Fruit fly (Drosophila melanogaster): ENCODE data around the gene CG6724.

CG6724 gene

DNA sequence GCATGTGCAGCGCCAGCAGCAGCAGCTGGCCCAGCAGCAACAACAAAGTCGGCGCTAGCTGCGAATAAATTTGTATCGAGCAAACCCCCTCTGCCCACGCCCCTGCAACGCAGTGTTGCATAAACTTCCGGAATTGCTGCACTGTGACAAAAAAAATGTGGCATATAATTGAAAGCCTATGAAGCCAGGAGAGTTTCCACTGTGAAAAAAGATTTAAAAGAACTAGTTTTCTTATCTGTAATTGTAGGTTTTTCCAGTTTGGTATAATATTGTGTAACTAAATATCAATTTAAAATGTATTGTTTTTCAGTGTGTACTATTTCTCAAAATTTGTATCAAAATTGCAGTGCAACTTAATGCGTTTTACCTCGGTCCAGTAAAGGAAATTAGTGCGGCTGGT, 21.5 kb downstream of the CG6724 start (continued):
- peak; percentile 56 for TF ChIP-seq net (GFP tag; optimal IDR thresholded peaks at IDR 0.05)

DNA sequence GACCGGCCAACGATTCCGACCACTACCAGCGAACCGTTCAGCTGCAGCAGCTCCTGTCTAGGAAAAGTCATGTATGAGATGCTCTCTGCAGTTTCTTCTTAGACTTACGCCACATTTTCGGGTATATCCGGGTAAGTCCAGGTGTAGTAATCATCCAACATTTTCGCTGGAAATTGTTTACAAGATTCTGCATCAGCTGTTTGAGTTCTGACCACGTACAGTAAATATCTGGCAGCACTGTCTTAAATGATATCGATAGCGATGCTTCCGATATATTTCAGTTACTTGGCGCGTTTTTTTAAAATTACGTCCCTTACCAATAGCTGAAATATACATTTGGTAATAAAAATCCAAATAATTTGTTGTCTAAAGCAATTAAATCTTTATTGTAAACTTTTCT, 26.0 kb downstream of the CG6724 start, which contains the start of gene CG6729:
CG6729 (minus strand) TSS at position 222 of the 400 bp plus-strand sequence.
- TF ChIP-seq ss (GFP tag; optimal IDR thresholded peaks at IDR 0.05) (no peak), CG11902 (GFP tag; optimal IDR thresholded peaks at IDR 0.05) (no peak), Sox102F (GFP tag; optimal IDR thresholded peaks at IDR 0.05) (no peak), Gug (GFP tag; IDR thresholded peaks at IDR 0.05) (no peak), CG11762 (GFP tag; optimal IDR thresholded peaks at IDR 0.05; ENCODE audit: insufficient read depth) (no peak), CG34406 (GFP tag; optimal IDR thresholded peaks at IDR 0.05) (no peak), Sox14 (GFP tag; optimal IDR thresholded peaks at IDR 0.05) (no peak), CG9139 (GFP tag; optimal IDR thresholded peaks at IDR 0.05) (no peak), Hr39 (GFP tag; optimal IDR thresholded peaks at IDR 0.05) (no peak), lz (GFP tag; optimal IDR thresholded peaks at IDR 0.05) (no peak), CG10669 (GFP tag; optimal IDR thresholded peaks at IDR 0.05) (no peak), CG3919 (GFP tag; optimal IDR thresholded peaks at IDR 0.05) (no peak), dsx (GFP tag; optimal IDR thresholded peaks at IDR 0.05; ENCODE audit: poor library complexity, severe bottlenecking) (no peak)

DNA sequence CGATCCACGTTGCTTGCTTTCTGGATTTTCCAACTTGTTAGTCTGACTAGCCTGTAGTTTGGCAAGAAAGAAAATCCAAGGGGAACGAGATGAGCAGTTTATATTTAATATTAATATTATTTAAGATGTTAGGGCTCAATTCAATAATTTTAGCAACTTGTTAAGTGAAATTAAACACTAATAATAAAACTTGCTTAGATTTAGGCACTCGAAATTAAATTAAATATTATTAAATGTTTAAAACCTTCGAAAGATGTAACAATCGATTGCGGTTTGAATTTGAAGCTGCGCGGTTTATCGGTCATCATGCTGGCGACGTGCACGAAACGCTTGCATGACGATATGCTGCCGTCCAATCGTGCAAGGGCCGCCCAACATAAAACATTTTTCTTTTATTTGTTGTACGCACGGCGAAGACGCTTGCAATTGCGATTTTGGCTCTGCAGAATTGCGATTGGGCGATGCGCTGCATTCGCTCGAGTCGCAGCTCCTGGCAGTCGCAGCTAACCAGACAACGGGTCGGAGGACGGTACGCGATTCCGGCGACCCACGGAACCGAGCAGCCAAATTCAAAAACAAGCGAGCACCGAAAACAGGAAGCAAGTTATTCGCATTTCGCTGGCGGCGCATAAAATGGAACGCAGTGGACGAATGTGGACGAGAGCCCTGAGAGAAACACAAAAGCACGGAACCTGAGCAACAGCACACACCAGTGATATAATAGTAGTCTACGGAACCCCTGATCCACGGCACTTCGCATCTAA, 32.6 kb downstream of the CG6724 start, which contains the start of the genes Vha16-5 and CG12299:
Vha16-5 (minus strand) TSS at position 51 of the 764 bp plus-strand sequence.
CG12299 (plus strand) TSS at position 353 of the 764 bp plus-strand sequence.
- TF ChIP-seq Hr39 (GFP tag; optimal IDR thresholded peaks at IDR 0.05), result peak; percentile 73
- no peak for TF ChIP-seq net (GFP tag; optimal IDR thresholded peaks at IDR 0.05)
- TF ChIP-seq CG3032 (tag; optimal IDR thresholded peaks at IDR 0.05), result peak; percentile 47
- no peak for TF ChIP-seq spab (GFP tag; optimal IDR thresholded peaks at IDR 0.05)
- peak; percentile 32 for TF ChIP-seq CG11902 (GFP tag; optimal IDR thresholded peaks at IDR 0.05)
- TF ChIP-seq CG9139 (GFP tag; optimal IDR thresholded peaks at IDR 0.05), result no peak
- peak; percentile 85 for TF ChIP-seq Eip78C (GFP tag)
- TF ChIP-seq Ets21C (GFP tag; optimal IDR thresholded peaks at IDR 0.05), result peak; percentile 65
- peak; percentile 79 for TF ChIP-seq lz (GFP tag; optimal IDR thresholded peaks at IDR 0.05)
- peak; percentile 32 for TF ChIP-seq CG1621 (tag; optimal IDR thresholded peaks at IDR 0.05)
- no peak for TF ChIP-seq vri (GFP tag; optimal IDR thresholded peaks at IDR 0.05)
- TF ChIP-seq Hr4 (GFP tag; optimal IDR thresholded peaks at IDR 0.05), result peak; percentile 78
- no peak for TF ChIP-seq Smox (GFP tag; optimal IDR thresholded peaks at IDR 0.05)
- TF ChIP-seq CG6808 (GFP tag; optimal IDR thresholded peaks at IDR 0.05), result no peak
- TF ChIP-seq dac (GFP tag; optimal IDR thresholded peaks at IDR 0.05), result no peak
- TF ChIP-seq Sox14 (GFP tag; optimal IDR thresholded peaks at IDR 0.05), result no peak
- TF ChIP-seq CG6854 (GFP tag; optimal IDR thresholded peaks at IDR 0.05), result no peak
- TF ChIP-seq CG34406 (GFP tag; optimal IDR thresholded peaks at IDR 0.05), result peak; percentile 48
- no peak for TF ChIP-seq ss (GFP tag; optimal IDR thresholded peaks at IDR 0.05)
- no peak for TF ChIP-seq Eip93F (GFP tag; optimal IDR thresholded peaks at IDR 0.05)
- TF ChIP-seq CG10669 (GFP tag; optimal IDR thresholded peaks at IDR 0.05), result no peak
- peak; percentile 78 for TF ChIP-seq CG31627 (GFP tag; optimal IDR thresholded peaks at IDR 0.05)
- TF ChIP-seq CG4318 (GFP tag; optimal IDR thresholded peaks at IDR 0.05), result no peak
- peak; percentile 77 for TF ChIP-seq fkh (GFP tag; optimal IDR thresholded peaks at IDR 0.05)
- TF ChIP-seq salr (GFP tag; optimal IDR thresholded peaks at IDR 0.05), result no peak
- TF ChIP-seq CG3919 (GFP tag; optimal IDR thresholded peaks at IDR 0.05), result peak; percentile 86
- TF ChIP-seq dsx (GFP tag; optimal IDR thresholded peaks at IDR 0.05; ENCODE audit: poor library complexity, severe bottlenecking), result no peak
- peak; percentile 21; the same call in 1 of the 2 replicates for TF ChIP-seq CG11294 (GFP tag; IDR thresholded peaks at IDR 0.05)
- peak; percentile 17; the same call in 1 of the 2 replicates for TF ChIP-seq CG15336 (GFP tag; IDR thresholded peaks at IDR 0.05)
- peak; percentile 70 for TF ChIP-seq cyc (GFP tag; optimal IDR thresholded peaks at IDR 0.05)
- TF ChIP-seq Met (GFP tag; optimal IDR thresholded peaks at IDR 0.05), result no peak
- TF ChIP-seq pdm3 (GFP tag; optimal IDR thresholded peaks at IDR 0.05), result no peak
- TF ChIP-seq eg (GFP tag; IDR thresholded peaks at IDR 0.05), result peak; percentile 67
- TF ChIP-seq CG8319 (GFP tag; optimal IDR thresholded peaks at IDR 0.05), result no peak
- TF ChIP-seq Sox15 (GFP tag; optimal IDR thresholded peaks at IDR 0.05), result peak; percentile 42
- TF ChIP-seq CG6792 (GFP tag; optimal IDR thresholded peaks at IDR 0.05), result peak; percentile 39
- no peak for TF ChIP-seq CG11762 (GFP tag; optimal IDR thresholded peaks at IDR 0.05; ENCODE audit: insufficient read depth)
- TF ChIP-seq CG6163 (GFP tag; IDR thresholded peaks at IDR 0.05), result peak; percentile 79
- TF ChIP-seq svp (GFP tag), result no peak
- TF ChIP-seq Hr38 (GFP tag; optimal IDR thresholded peaks at IDR 0.05), result peak; percentile 45
- TF ChIP-seq Gug (GFP tag; IDR thresholded peaks at IDR 0.05), result no peak
- TF ChIP-seq CG7368 (GFP tag; optimal IDR thresholded peaks at IDR 0.05), result no peak
- peak; percentile 82 for TF ChIP-seq esn (GFP tag; optimal IDR thresholded peaks at IDR 0.05)

All from whole organism, prepupa.